Fruit fly (Drosophila melanogaster) whole organism, embryonic: Measurements from ENCODE around the gene Ir67c.

ENCODE experiments used
- ATbp ChIP-seq: fragments of 200-800 bp; sonication (Bioruptor generic); optimal IDR thresholded peaks from 2 replicates; lab custom pipeline; 2017; ENCODE audit warnings: missing biosample characterization, mild to moderate bottlenecking, missing genetic modification characterization, missing genetic modification reagents
- BEAF-32 ChIP-seq: fragments of 200-800 bp; sonication (Bioruptor generic); optimal IDR thresholded peaks from 3 replicates; lab custom pipeline; 2017; ENCODE audit warnings: missing biosample characterization, missing genetic modification characterization, mild to moderate bottlenecking, moderate library complexity, missing genetic modification reagents
- CG10209 ChIP-seq: fragments of 200-800 bp; sonication (Bioruptor generic); optimal IDR thresholded peaks from 3 replicates; lab custom pipeline; 2017; ENCODE audit warnings: missing biosample characterization, mild to moderate bottlenecking, missing genetic modification characterization, missing genetic modification reagents
- CG11504 ChIP-seq: fragments of 200-800 bp; sonication (Bioruptor generic); optimal IDR thresholded peaks from 3 replicates; lab custom pipeline; 2019; ENCODE audit warnings: missing biosample characterization, mild to moderate bottlenecking, missing genetic modification characterization, moderate library complexity
- CG12236 ChIP-seq: fragments of 200-800 bp; sonication (Bioruptor generic); optimal IDR thresholded peaks from 2 replicates; lab custom pipeline; 2016; ENCODE audit warnings: missing biosample characterization, missing genetic modification characterization
- CG13424 ChIP-seq: fragments of 200-800 bp; sonication (Bioruptor generic); optimal IDR thresholded peaks from 2 replicates; lab custom pipeline; 2019; ENCODE audit warnings: missing biosample characterization, mild to moderate bottlenecking, missing genetic modification characterization, moderate library complexity
- CG1529 ChIP-seq: fragments of 200-800 bp; sonication (Bioruptor generic); optimal IDR thresholded peaks from 3 replicates; lab custom pipeline; 2018; ENCODE audit warnings: missing biosample characterization, missing genetic modification characterization
- CG15601 ChIP-seq: fragments of 200-800 bp; sonication (Bioruptor generic); optimal IDR thresholded peaks from 3 replicates; lab custom pipeline; 2019; ENCODE audit warnings: missing biosample characterization, mild to moderate bottlenecking, missing genetic modification characterization, moderate library complexity
- CG1603 ChIP-seq: fragments of 200-800 bp; sonication (Bioruptor generic); optimal IDR thresholded peaks from 2 replicates; lab custom pipeline; 2019; ENCODE audit warnings: missing biosample characterization, mild to moderate bottlenecking, missing genetic modification characterization, moderate library complexity
- CG18262 ChIP-seq: fragments of 200-800 bp; optimal IDR thresholded peaks from 3 replicates; lab custom pipeline; 2019; ENCODE audit warnings: missing biosample characterization, mild to moderate bottlenecking, missing genetic modification characterization, moderate library complexity
- CG2875 ChIP-seq: fragments of 200-800 bp; sonication (Bioruptor generic); optimal IDR thresholded peaks from 2 replicates; lab custom pipeline; 2017; ENCODE audit warnings: missing biosample characterization, mild to moderate bottlenecking, missing genetic modification characterization, missing genetic modification reagents
- CG30403 ChIP-seq: fragments of 200-800 bp; sonication (Bioruptor generic); optimal IDR thresholded peaks from 3 replicates; lab custom pipeline; 2016; ENCODE audit warnings: missing biosample characterization, missing genetic modification characterization
- CG31388 ChIP-seq: fragments of 200-800 bp; sonication (Bioruptor generic); optimal IDR thresholded peaks from 2 replicates; lab custom pipeline; 2016; ENCODE audit warnings: missing biosample characterization, missing genetic modification characterization
- CG32767 ChIP-seq: fragments of 200-800 bp; sonication (Bioruptor generic); IDR thresholded peaks from 2 replicates; pipeline ENCODE4 v1.3.6; 2022; ENCODE audit warnings: missing biosample characterization, missing genetic modification characterization
- CG32772 ChIP-seq: fragments of 200-800 bp; sonication (Bioruptor generic); IDR thresholded peaks from 2 replicates; pipeline ENCODE4 v1.3.6; 2022; ENCODE audit warnings: missing biosample characterization, missing genetic modification characterization
- CG3838 ChIP-seq: fragments of 200-800 bp; sonication (Bioruptor generic); optimal IDR thresholded peaks from 3 replicates; lab custom pipeline; 2016; ENCODE audit warnings: missing biosample characterization, missing genetic modification characterization
- CG4820 ChIP-seq: fragments of 200-800 bp; sonication (Bioruptor generic); optimal IDR thresholded peaks from 3 replicates; lab custom pipeline; 2016; ENCODE audit warnings: missing biosample characterization, missing genetic modification characterization
- CG5180 ChIP-seq: fragments of 200-800 bp; sonication (Bioruptor generic); optimal IDR thresholded peaks from 3 replicates; lab custom pipeline; 2017; ENCODE audit warnings: missing biosample characterization, missing genetic modification characterization, mild to moderate bottlenecking, moderate library complexity, missing genetic modification reagents
- CG6854 ChIP-seq: fragments of 200-800 bp; sonication (Bioruptor generic); optimal IDR thresholded peaks from 3 replicates; lab custom pipeline; 2017; ENCODE audit warnings: missing biosample characterization, mild to moderate bottlenecking, missing genetic modification characterization
- CG7556 ChIP-seq: fragments of 200-800 bp; sonication (Bioruptor generic); optimal IDR thresholded peaks from 2 replicates; lab custom pipeline; 2017; ENCODE audit warnings: missing biosample characterization, mild to moderate bottlenecking, missing genetic modification characterization
- CG7839 ChIP-seq: fragments of 200-800 bp; sonication (Bioruptor generic); optimal IDR thresholded peaks from 3 replicates; lab custom pipeline; 2018; ENCODE audit warnings: missing biosample characterization, mild to moderate bottlenecking, missing genetic modification characterization, moderate library complexity
- CG8388 ChIP-seq: fragments of 200-800 bp; sonication (Bioruptor generic); optimal IDR thresholded peaks from 2 replicates; lab custom pipeline; 2019; ENCODE audit warnings: missing biosample characterization, mild to moderate bottlenecking, missing genetic modification characterization, moderate library complexity
- D19A ChIP-seq: fragments of 200-800 bp; optimal IDR thresholded peaks from 3 replicates; lab custom pipeline; 2019; ENCODE audit warnings: missing biosample characterization, mild to moderate bottlenecking, missing genetic modification characterization, moderate library complexity
- Hr51 ChIP-seq, 2 experiments: fragments of 200-800 bp; sonication (Bioruptor generic); optimal IDR thresholded peaks; 2 replicates in 1 of 2; 3 replicates in 1 of 2; lab custom pipeline; 2016 to 2018; ENCODE audit warnings: missing biosample characterization in 2 of 2, missing genetic modification characterization in 2 of 2, mild to moderate bottlenecking in 1 of 2, moderate library complexity in 1 of 2
- Lhr ChIP-seq: fragments of 200-800 bp; sonication (Bioruptor generic); optimal IDR thresholded peaks from 3 replicates; lab custom pipeline; 2017; ENCODE audit warnings: mild to moderate bottlenecking, missing biosample characterization, missing genetic modification reagents, missing genetic modification characterization
- MBD-R2 ChIP-seq: fragments of 200-800 bp; sonication (Bioruptor generic); IDR thresholded peaks from 2 replicates; pipeline ENCODE4 v1.3.6; 2022; ENCODE audit warnings: missing biosample characterization, missing genetic modification characterization
- Med ChIP-seq: fragments of 200-800 bp; sonication (Bioruptor generic); peaks from one replicate; lab custom pipeline; 2016; ENCODE audit warnings: missing biosample characterization, missing genetic modification characterization, mild to moderate bottlenecking, inconsistent platforms, moderate library complexity
- Rfx ChIP-seq: fragments of 200-800 bp; sonication (Bioruptor generic); IDR thresholded peaks from 2 replicates; pipeline ENCODE4 v1.3.6; 2022; ENCODE audit warnings: missing biosample characterization, missing genetic modification characterization
- Side ChIP-seq: fragments of 200-800 bp; sonication (Bioruptor generic); optimal IDR thresholded peaks from 2 replicates; lab custom pipeline; 2016; ENCODE audit warnings: missing biosample characterization, missing genetic modification characterization
- Six4 ChIP-seq: fragments of 200-800 bp; sonication (Bioruptor generic); optimal IDR thresholded peaks from 2 replicates; lab custom pipeline; 2016; ENCODE audit warnings: missing biosample characterization, missing genetic modification characterization
- Xrp1 ChIP-seq: fragments of 200-800 bp; sonication (Bioruptor generic); IDR thresholded peaks from 2 replicates; pipeline ENCODE4 v1.3.6; 2022; ENCODE audit warnings: missing biosample characterization, missing genetic modification characterization
- chif ChIP-seq, 2 experiments: fragments of 200-800 bp; sonication (Bioruptor generic); optimal IDR thresholded peaks; 3 replicates each; lab custom pipeline; 2016; ENCODE audit warnings: missing biosample characterization in 2 of 2, missing genetic modification characterization in 2 of 2
- corto ChIP-seq: fragments of 200-800 bp; sonication (Bioruptor generic); optimal IDR thresholded peaks from 2 replicates; lab custom pipeline; 2016; ENCODE audit warnings: missing biosample characterization, mild to moderate bottlenecking, missing genetic modification characterization, moderate library complexity
- croc ChIP-seq: fragments of 200-800 bp; sonication (Bioruptor generic); conservative IDR thresholded peaks from 3 replicates; pipeline ENCODE4 v1.3.6; 2022; ENCODE audit warnings: missing biosample characterization, missing genetic modification characterization
- crp ChIP-seq, 2 experiments: fragments of 200-800 bp; sonication (Bioruptor generic); optimal IDR thresholded peaks; 2 replicates in 1 of 2; 3 replicates in 1 of 2; lab custom pipeline; 2017; ENCODE audit warnings: missing biosample characterization in 2 of 2, missing genetic modification characterization in 2 of 2, mild to moderate bottlenecking in 1 of 2, moderate library complexity in 1 of 2
- eve ChIP-seq, 2 experiments: fragments of >200 bp; optimal IDR thresholded peaks; 2 replicates each; lab custom pipeline; 2017; ENCODE audit warnings: missing biosample characterization in 2 of 2, missing genetic modification characterization in 2 of 2
- ewg ChIP-seq: fragments of 200-800 bp; sonication (Bioruptor generic); optimal IDR thresholded peaks from 3 replicates; lab custom pipeline; 2017; ENCODE audit warnings: mild to moderate bottlenecking, missing biosample characterization, missing genetic modification reagents, missing genetic modification characterization
- fd96Cb ChIP-seq: fragments of 200-800 bp; sonication (Bioruptor generic); optimal IDR thresholded peaks from 2 replicates; lab custom pipeline; 2018; ENCODE audit warnings: missing biosample characterization, mild to moderate bottlenecking, missing genetic modification characterization, moderate library complexity
- ftz-f1 ChIP-seq: fragments of 200-800 bp; sonication (Bioruptor generic); optimal IDR thresholded peaks from 2 replicates; lab custom pipeline; 2016; ENCODE audit warnings: missing biosample characterization, missing genetic modification characterization
- gce ChIP-seq: fragments of 200-800 bp; sonication (Bioruptor generic); IDR thresholded peaks from 3 replicates; pipeline ENCODE4 v1.3.6; 2022; ENCODE audit warnings: missing biosample characterization, missing genetic modification characterization
- lola ChIP-seq, 3 experiments: fragments of >200 bp in 2 of 3; fragments of 200-800 bp in 1 of 3; sonication (Bioruptor generic) in 1 of 3; optimal IDR thresholded peaks; 2 replicates each; lab custom pipeline; 2017 to 2019; ENCODE audit warnings: missing biosample characterization in 3 of 3, missing genetic modification characterization in 3 of 3, mild to moderate bottlenecking in 1 of 3, moderate library complexity in 1 of 3
- luna ChIP-seq: fragments of 200-800 bp; sonication (Bioruptor generic); optimal IDR thresholded peaks from 2 replicates; lab custom pipeline; 2016; ENCODE audit warnings: missing biosample characterization, missing genetic modification characterization
- nmo ChIP-seq: fragments of 200-800 bp; sonication (Bioruptor generic); optimal IDR thresholded peaks from 2 replicates; lab custom pipeline; 2018; ENCODE audit warnings: missing biosample characterization, mild to moderate bottlenecking, missing genetic modification characterization, moderate library complexity
- pnt ChIP-seq: fragments of 200-800 bp; sonication (Bioruptor generic); optimal IDR thresholded peaks from 3 replicates; lab custom pipeline; 2016; ENCODE audit warnings: missing biosample characterization, missing genetic modification characterization
- salm ChIP-seq: fragments of 200-800 bp; sonication (Bioruptor generic); optimal IDR thresholded peaks from 2 replicates; lab custom pipeline; 2018; ENCODE audit warnings: missing biosample characterization, mild to moderate bottlenecking, missing genetic modification characterization
- sc ChIP-seq, 3 experiments: fragments of >200 bp in 2 of 3; fragments of 200-800 bp in 1 of 3; sonication (Bioruptor generic) in 1 of 3; optimal IDR thresholded peaks; 2 replicates in 2 of 3; 3 replicates in 1 of 3; lab custom pipeline; 2017; ENCODE audit warnings: mild to moderate bottlenecking in 1 of 3, missing biosample characterization in 1 of 3, missing genetic modification characterization in 1 of 3, missing genetic modification reagents in 1 of 3
- tio ChIP-seq: fragments of 200-800 bp; sonication (Bioruptor generic); optimal IDR thresholded peaks from 2 replicates; lab custom pipeline; 2017; ENCODE audit warnings: missing biosample characterization, missing genetic modification characterization, inconsistent platforms
- wor ChIP-seq: fragments of 200-800 bp; sonication (Bioruptor generic); IDR thresholded peaks from 2 replicates; pipeline ENCODE4 v1.3.6; 2022; ENCODE audit warnings: missing biosample characterization, missing genetic modification characterization
- zfh1 ChIP-seq: fragments of 200-800 bp; sonication (Bioruptor generic); IDR thresholded peaks from 3 replicates; pipeline ENCODE4 v1.3.6; 2022; ENCODE audit warnings: missing biosample characterization, missing genetic modification characterization

Gene Ir67c

dm6 chr3L:10390947-10391346 lies 43.0 kb downstream of the Ir67c start (continued):
- no peak for TF ChIP-seq luna
- TF ChIP-seq CG8388 = peak; percentile 58
- TF ChIP-seq CG31388 (GFP tag; lab: Kevin White, UChicago) = no peak
- TF ChIP-seq corto (GFP tag; lab: Kevin White, UChicago) = no peak
- TF ChIP-seq crp (GFP tag; optimal IDR thresholded peaks at IDR 0.05; lab: Kevin White, UChicago) = no peak
- TF ChIP-seq CG4820 (GFP tag; lab: Kevin White, UChicago) = peak; percentile 29
- peak; percentile 16 for TF ChIP-seq CG10209 (GFP tag; lab: Kevin White, UChicago)
- peak; percentile 65 for TF ChIP-seq CG11504 (tag; lab: Kevin White, UChicago)
- peak; percentile 10 for TF ChIP-seq CG7839
- peak; percentile 48 for TF ChIP-seq CG15601 (tag; lab: Kevin White, UChicago)
- TF ChIP-seq tio (GFP tag; lab: Kevin White, UChicago) = peak; percentile 17
- peak in 1 of 2 experiments; percentile 67 for TF ChIP-seq Hr51 (GFP tag; optimal IDR thresholded peaks at IDR 0.05; lab: Kevin White, UChicago)
- TF ChIP-seq CG5180 (GFP tag; lab: Kevin White, UChicago) = no peak
- TF ChIP-seq ewg (GFP tag; lab: Kevin White, UChicago) = peak; percentile 46
- TF ChIP-seq CG18262 (tag; lab: Kevin White, UChicago) = peak; percentile 56
- peak; percentile 11 for TF ChIP-seq Med
- no peak for TF ChIP-seq CG6854 (GFP tag; lab: Kevin White, UChicago)
- 0 out of 3 replicates have a peak, but pooled peaks have one; percentile 49 for TF ChIP-seq zfh1
- TF ChIP-seq CG3838 = no peak
- peak; percentile 16 for TF ChIP-seq CG1603
- TF ChIP-seq CG32772 (GFP tag; lab: Robert Waterston, UW) = peak; percentile 13; the same call in 1 of the 2 replicates
- TF ChIP-seq ftz-f1 (GFP tag; lab: Kevin White, UChicago) = no peak
- TF ChIP-seq D19A = peak; percentile 44
- TF ChIP-seq Xrp1 (GFP tag; lab: Robert Waterston, UW) = peak; percentile 59
- peak; percentile 17 for TF ChIP-seq salm
- TF ChIP-seq CG13424 (tag; lab: Kevin White, UChicago) = peak; percentile 56
- no peak for TF ChIP-seq Six4
- TF ChIP-seq Rfx (GFP tag; lab: Robert Waterston, UW) = no peak
- TF ChIP-seq MBD-R2 (GFP tag; lab: Robert Waterston, UW) = no peak
- no peak for TF ChIP-seq Side (GFP tag; lab: Kevin White, UChicago)
- peak; percentile 19; the same call in 1 of the 3 replicates for TF ChIP-seq croc (GFP tag; lab: Robert Waterston, UW)
- peak; percentile 60 for TF ChIP-seq fd96Cb (tag; lab: Kevin White, UChicago)
- TF ChIP-seq chif (GFP tag; optimal IDR thresholded peaks at IDR 0.05; lab: Kevin White, UChicago) = peak in 1 of 2 experiments; percentile 24
- peak; percentile 26 for TF ChIP-seq CG7556 (GFP tag; lab: Kevin White, UChicago)
- peak in 1 of 2 experiments; percentile 61 for TF ChIP-seq eve (GFP tag; optimal IDR thresholded peaks at IDR 0.05; lab: Kevin White, UChicago)
- TF ChIP-seq wor (GFP tag; lab: Robert Waterston, UW) = peak; percentile 55; the same call in 1 of the 2 replicates
- peak; percentile 27 for TF ChIP-seq CG1529 (GFP tag; lab: Kevin White, UChicago)
- peak; percentile 4 for TF ChIP-seq Lhr
- peak; percentile 29 for TF ChIP-seq nmo (GFP tag; lab: Kevin White, UChicago)
- no peak for TF ChIP-seq sc (optimal IDR thresholded peaks at IDR 0.05; lab: Kevin White, UChicago)
- TF ChIP-seq sc (GFP tag; optimal IDR thresholded peaks at IDR 0.05; lab: Kevin White, UChicago) = peak; percentile 36
- TF ChIP-seq CG30403 (GFP tag; lab: Kevin White, UChicago) = peak; percentile 43
- TF ChIP-seq ATbp (GFP tag; lab: Kevin White, UChicago) = peak; percentile 32
- TF ChIP-seq gce (GFP tag; lab: Robert Waterston, UW) = no peak
- peak in 1 of 3 experiments; percentile 65 for TF ChIP-seq lola (GFP tag; optimal IDR thresholded peaks at IDR 0.05; lab: Kevin White, UChicago)
- no peak for TF ChIP-seq CG32767 (GFP tag; lab: Robert Waterston, UW)
- TF ChIP-seq pnt (GFP tag; lab: Kevin White, UChicago) = no peak
- TF ChIP-seq CG12236 = no peak
- TF ChIP-seq CG2875 (GFP tag; lab: Kevin White, UChicago) = peak; percentile 47
- TF ChIP-seq BEAF-32 (GFP tag; lab: Kevin White, UChicago) = no peak
